Worm (Caenorhabditis elegans) whole organism, L1 larva: ENCODE results near the gene F13A2.1.

Source experiments
- C34B4.2 ChIP-seq: sonication (generic microtip); optimal IDR thresholded peaks from 2 replicates; lab custom pipeline; 2017; ENCODE audit warnings: mild to moderate bottlenecking, missing genetic modification characterization, missing compliant biosample characterization
- Y116A8C.19 ChIP-seq: sonication (generic microtip); optimal IDR thresholded peaks from 2 replicates; lab custom pipeline; 2016; ENCODE audit warnings: missing compliant biosample characterization, missing genetic modification characterization, borderline replicate concordance
- aly-2 ChIP-seq: fragments of 150-350 bp; optimal IDR thresholded peaks from 2 replicates; lab custom pipeline; 2014; ENCODE audit warnings: missing biosample characterization, missing genetic modification characterization
- ceh-8 ChIP-seq: fragments of 200-800 bp; sonication (Bioruptor generic); optimal IDR thresholded peaks from 2 replicates; lab custom pipeline; 2018; ENCODE audit warnings: mild to moderate bottlenecking, missing genetic modification characterization, moderate library complexity, missing compliant biosample characterization
- ces-1 ChIP-seq: fragments of 150-350 bp; optimal IDR thresholded peaks from 2 replicates; lab custom pipeline; 2014; ENCODE audit warnings: missing biosample characterization, missing genetic modification reagents, missing genetic modification characterization
- efl-1 ChIP-seq, 4 experiments: fragments of 150-350 bp; optimal IDR thresholded peaks in 3 of 4; peaks in 1 of 4; 1 replicate in 1 of 4; 2 replicates in 3 of 4; lab custom pipeline; 2014; ENCODE audit warnings: missing biosample characterization in 2 of 4, missing genetic modification characterization in 2 of 4, missing genetic modification reagents in 2 of 4
- efl-3 ChIP-seq: fragments of 200-800 bp; sonication (Bioruptor generic); optimal IDR thresholded peaks from 2 replicates; lab custom pipeline; 2018; ENCODE audit warnings: mild to moderate bottlenecking, missing genetic modification characterization, missing compliant biosample characterization
- elt-3 ChIP-seq, 6 experiments: fragments of 150-350 bp in 1 of 6; sonication (generic microtip); optimal IDR thresholded peaks; 2 replicates each; lab custom pipeline; 2017 to 2018; ENCODE audit warnings: missing biosample characterization in 6 of 6, missing genetic modification characterization in 6 of 6, inconsistent platforms in 1 of 6
- fkh-10 ChIP-seq: sonication (generic microtip); optimal IDR thresholded peaks from 2 replicates; lab custom pipeline; 2017; ENCODE audit warnings: missing biosample characterization, missing genetic modification reagents, missing genetic modification characterization
- fkh-8 ChIP-seq: sonication (generic microtip); optimal IDR thresholded peaks from 2 replicates; lab custom pipeline; 2016; ENCODE audit warnings: mild to moderate bottlenecking, missing genetic modification characterization, missing compliant biosample characterization
- hlh-17 ChIP-seq: fragments of 200-800 bp; sonication (Bioruptor generic); optimal IDR thresholded peaks from 2 replicates; lab custom pipeline; 2018; ENCODE audit warnings: missing genetic modification characterization, mild to moderate bottlenecking, missing compliant biosample characterization, moderate library complexity, borderline replicate concordance
- hlh-4 ChIP-seq: sonication (generic microtip); optimal IDR thresholded peaks from 2 replicates; lab custom pipeline; 2016; ENCODE audit warnings: mild to moderate bottlenecking, missing genetic modification characterization, missing compliant biosample characterization
- hpl-2 ChIP-seq: fragments of 150-350 bp; optimal IDR thresholded peaks from 2 replicates; lab custom pipeline; 2014; ENCODE audit warnings: missing biosample characterization, missing genetic modification reagents, missing genetic modification characterization
- irx-1 ChIP-seq: sonication (generic microtip); optimal IDR thresholded peaks from 2 replicates; lab custom pipeline; 2016; ENCODE audit warnings: missing genetic modification characterization, missing compliant biosample characterization
- jun-1 ChIP-seq: fragments of 150-350 bp; optimal IDR thresholded peaks from 2 replicates; lab custom pipeline; 2014; ENCODE audit warnings: missing biosample characterization, missing genetic modification reagents, missing genetic modification characterization
- lin-13 ChIP-seq: fragments of 150-350 bp; optimal IDR thresholded peaks from 2 replicates; lab custom pipeline; 2014; ENCODE audit warnings: missing biosample characterization, missing genetic modification reagents, missing genetic modification characterization
- lin-35 ChIP-seq, 2 experiments: fragments of 150-350 bp; optimal IDR thresholded peaks; 2 replicates each; lab custom pipeline; 2014; ENCODE audit warnings: missing biosample characterization in 2 of 2, missing genetic modification characterization in 2 of 2, missing genetic modification reagents in 2 of 2
- lin-39 ChIP-seq: fragments of 150-350 bp; optimal IDR thresholded peaks from 2 replicates; lab custom pipeline; 2014; ENCODE audit warnings: missing biosample characterization, missing genetic modification reagents, missing genetic modification characterization
- lsy-2 ChIP-seq, 2 experiments: fragments of 150-350 bp; optimal IDR thresholded peaks; 2 replicates each; lab custom pipeline; 2014; ENCODE audit warnings: missing biosample characterization in 2 of 2, missing genetic modification characterization in 2 of 2
- mab-9 ChIP-seq: fragments of 200-800 bp; sonication (Bioruptor generic); IDR thresholded peaks from 2 replicates; pipeline ENCODE4 v1.3.6; 2022; ENCODE audit warnings: missing genetic modification reagents, missing genetic modification characterization, missing compliant biosample characterization
- mdl-1 ChIP-seq, 2 experiments: fragments of 150-350 bp; optimal IDR thresholded peaks; 2 replicates each; lab custom pipeline; 2014 to 2017; ENCODE audit warnings: missing biosample characterization in 2 of 2, missing genetic modification characterization in 2 of 2, inconsistent platforms in 1 of 2
- mep-1 ChIP-seq: fragments of 150-350 bp; optimal IDR thresholded peaks from 2 replicates; lab custom pipeline; 2014; ENCODE audit warnings: missing biosample characterization, missing genetic modification characterization
- nhr-11 ChIP-seq: fragments of 150-350 bp; optimal IDR thresholded peaks from 2 replicates; lab custom pipeline; 2014; ENCODE audit warnings: missing biosample characterization, missing genetic modification characterization
- nhr-19 ChIP-seq: fragments of 200-800 bp; sonication (Bioruptor generic); conservative IDR thresholded peaks from 2 replicates; pipeline ENCODE4 v1.3.6; 2022; ENCODE audit warnings: missing genetic modification characterization, missing compliant biosample characterization
- nhr-20 ChIP-seq: sonication (generic microtip); optimal IDR thresholded peaks from 2 replicates; lab custom pipeline; 2016; ENCODE audit warnings: mild to moderate bottlenecking, missing genetic modification characterization, missing compliant biosample characterization
- nhr-237 ChIP-seq: fragments of 150-350 bp; optimal IDR thresholded peaks from 2 replicates; lab custom pipeline; 2014; ENCODE audit warnings: missing biosample characterization, missing genetic modification characterization
- nhr-47 ChIP-seq: sonication (generic microtip); optimal IDR thresholded peaks from 2 replicates; lab custom pipeline; 2016; ENCODE audit warnings: mild to moderate bottlenecking, missing genetic modification characterization, moderate library complexity, missing compliant biosample characterization
- nhr-76 ChIP-seq: sonication (generic microtip); optimal IDR thresholded peaks from 2 replicates; lab custom pipeline; 2017; ENCODE audit warnings: missing biosample characterization, missing genetic modification characterization
- nhr-84 ChIP-seq: sonication (generic microtip); optimal IDR thresholded peaks from 2 replicates; lab custom pipeline; 2017; ENCODE audit warnings: missing biosample characterization, missing genetic modification characterization
- pag-3 ChIP-seq: sonication (generic microtip); optimal IDR thresholded peaks from 2 replicates; lab custom pipeline; 2017; ENCODE audit warnings: missing genetic modification characterization, mild to moderate bottlenecking, missing compliant biosample characterization, antibody characterized with exemption, borderline replicate concordance; ENCODE audit not compliant: insufficient read depth
- rnt-1 ChIP-seq: sonication (generic microtip); optimal IDR thresholded peaks from 2 replicates; lab custom pipeline; 2016; ENCODE audit warnings: mild to moderate bottlenecking, missing genetic modification characterization, moderate library complexity, missing compliant biosample characterization
- skn-1 ChIP-seq: fragments of 150-350 bp; optimal IDR thresholded peaks from 2 replicates; lab custom pipeline; 2014; ENCODE audit warnings: missing biosample characterization, missing genetic modification characterization
- snpc-4 ChIP-seq: fragments of 150-350 bp; optimal IDR thresholded peaks from 2 replicates; lab custom pipeline; 2014; ENCODE audit warnings: missing biosample characterization, missing genetic modification characterization
- snu-23 ChIP-seq: sonication (generic microtip); optimal IDR thresholded peaks from 2 replicates; lab custom pipeline; 2016; ENCODE audit warnings: missing genetic modification characterization, missing compliant biosample characterization
- sptf-1 ChIP-seq: fragments of 150-350 bp; optimal IDR thresholded peaks from 2 replicates; lab custom pipeline; 2014; ENCODE audit warnings: missing biosample characterization, missing genetic modification characterization
- sup-37 ChIP-seq: fragments of 200-800 bp; sonication (Bioruptor generic); optimal IDR thresholded peaks from 2 replicates; lab custom pipeline; 2018; ENCODE audit warnings: mild to moderate bottlenecking, missing genetic modification characterization, missing compliant biosample characterization
- swsn-7 ChIP-seq: sonication (generic microtip); optimal IDR thresholded peaks from 2 replicates; lab custom pipeline; 2016; ENCODE audit warnings: missing genetic modification characterization, missing compliant biosample characterization
- tlp-1 ChIP-seq: fragments of 150-350 bp; optimal IDR thresholded peaks from 2 replicates; lab custom pipeline; 2014; ENCODE audit warnings: missing biosample characterization, missing genetic modification characterization
- unc-30 ChIP-seq: sonication (generic microtip); optimal IDR thresholded peaks from 2 replicates; lab custom pipeline; 2017; ENCODE audit warnings: missing biosample characterization, missing genetic modification characterization
- unc-98 ChIP-seq: fragments of 200-800 bp; sonication (Bioruptor generic); IDR thresholded peaks from 2 replicates; pipeline ENCODE4 v1.3.6; 2022; ENCODE audit warnings: missing genetic modification characterization, missing compliant biosample characterization
- zip-4 ChIP-seq: fragments of 200-800 bp; sonication (Bioruptor generic); optimal IDR thresholded peaks from 2 replicates; lab custom pipeline; 2018; ENCODE audit warnings: mild to moderate bottlenecking, missing genetic modification characterization, moderate library complexity, missing compliant biosample characterization

The F13A2.1 gene

DNA sequence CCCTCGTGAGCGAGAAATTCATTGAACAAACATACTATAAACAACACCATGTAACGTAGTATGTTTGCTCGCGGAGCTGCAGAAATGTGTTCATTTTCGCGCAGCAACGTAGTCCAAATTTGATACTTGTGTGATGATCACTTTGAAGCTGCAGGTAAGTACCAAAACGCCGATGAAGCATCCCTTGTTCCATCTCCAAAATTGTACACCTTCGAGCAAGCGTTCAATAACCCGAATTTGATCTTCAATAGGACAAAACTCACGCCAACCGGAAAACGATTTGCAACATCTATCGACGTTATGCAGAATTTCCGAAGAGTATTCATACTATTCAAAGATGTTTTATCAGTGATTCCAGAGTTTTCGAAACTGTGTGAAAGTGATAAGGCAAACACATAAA is 28.4 kb upstream of the F13A2.1 start, which contains the start of gene Y47D7A.3:
Y47D7A.3 (plus strand) TSS at position 301 of the 400 bp plus-strand sequence.
- TF ChIP-seq Y116A8C.19 (no peak), hlh-17 (GFP tag; lab: Kevin White, UChicago) (no peak), snpc-4 (tag; lab: Kevin White, UChicago) (no peak), aly-2 (no peak), mab-9 (GFP tag; lab: Robert Waterston, UW) (no peak), unc-30 (tag; lab: Kevin White, UChicago) (no peak), nhr-20 (tag; lab: Kevin White, UChicago) (no peak), sptf-1 (no peak), efl-1 (optimal IDR thresholded peaks at IDR 0.05; lab: Kevin White, UChicago) (no peak), efl-1 (GFP tag; optimal IDR thresholded peaks at IDR 0.05 in 1 of 2; lab: Kevin White, UChicago) (no peak), irx-1 (tag; lab: Kevin White, UChicago) (no peak), jun-1 (no peak), lin-39 (tag; lab: Kevin White, UChicago) (no peak), sup-37 (GFP tag; lab: Kevin White, UChicago) (no peak), nhr-76 (tag; lab: Kevin White, UChicago) (no peak), zip-4 (no peak), ces-1 (no peak), C34B4.2 (no peak)

DNA sequence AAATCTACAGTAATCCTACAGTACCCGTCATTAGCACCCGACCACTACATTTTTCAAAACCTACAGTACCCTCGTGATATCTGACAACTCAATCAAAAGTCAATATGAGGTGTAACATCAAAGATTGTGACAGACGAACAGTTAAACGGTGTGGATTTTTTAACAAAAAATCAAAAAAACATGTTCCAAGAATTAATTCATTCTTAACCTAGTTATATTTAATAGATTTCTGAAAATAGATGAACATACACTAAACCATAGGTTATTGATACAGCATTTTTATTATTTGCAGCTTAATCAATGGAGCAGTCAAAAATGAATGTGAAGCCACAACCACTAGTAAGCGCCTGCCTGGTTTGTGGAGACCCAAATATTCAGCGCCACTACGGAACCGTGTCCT is 25.3 kb upstream of the F13A2.1 start, which contains the start of gene nhr-118:
nhr-118 (plus strand) TSS at position 301 of the 400 bp plus-strand sequence.
- TF ChIP-seq efl-3 (GFP tag; lab: Kevin White, UChicago) (no peak), mdl-1 (tag; optimal IDR thresholded peaks at IDR 0.05; lab: Kevin White, UChicago) (no peak), tlp-1 (tag; lab: Kevin White, UChicago) (no peak), nhr-19 (GFP tag; lab: Robert Waterston, UW) (no peak), unc-30 (tag; lab: Kevin White, UChicago) (no peak), nhr-237 (tag; lab: Kevin White, UChicago) (no peak), fkh-10 (GFP tag; lab: Kevin White, UChicago) (no peak), unc-98 (GFP tag; lab: Robert Waterston, UW) (no peak), lsy-2 (tag; optimal IDR thresholded peaks at IDR 0.05; lab: Kevin White, UChicago) (no peak), fkh-8 (tag; lab: Kevin White, UChicago) (no peak), elt-3 (tag; optimal IDR thresholded peaks at IDR 0.05; lab: Kevin White, UChicago) (no peak), nhr-11 (tag; lab: Kevin White, UChicago) (no peak), lin-35 (GFP tag; optimal IDR thresholded peaks at IDR 0.05; lab: Kevin White, UChicago) (no peak), rnt-1 (tag; lab: Kevin White, UChicago) (no peak)

DNA sequence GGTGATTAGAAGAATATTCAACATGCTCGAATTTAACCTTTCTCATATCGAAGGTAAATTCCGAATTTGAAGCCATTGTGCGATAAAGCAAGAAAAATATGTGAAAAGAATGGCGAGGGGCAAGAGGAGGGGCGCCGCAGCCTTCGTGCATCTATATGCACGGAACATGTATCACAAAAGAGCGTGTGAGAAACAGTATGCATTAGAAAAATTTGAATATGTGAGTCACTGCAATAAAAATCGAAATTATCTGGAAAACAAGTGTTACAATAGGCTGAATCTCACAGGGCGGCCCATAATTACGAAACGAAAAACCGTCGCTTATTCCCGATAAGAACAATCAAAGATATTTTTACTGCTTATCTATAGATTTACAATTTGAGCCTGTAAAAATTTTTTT is 19.7 kb upstream of the F13A2.1 start, which contains the start of gene F13A2.5:
F13A2.5 (minus strand) TSS at position 101 of the 400 bp plus-strand sequence.
- TF ChIP-seq hpl-2 (GFP tag; lab: Kevin White, UChicago) (no peak), efl-3 (GFP tag; lab: Kevin White, UChicago) (no peak), lsy-2 (tag; optimal IDR thresholded peaks at IDR 0.05; lab: Kevin White, UChicago) (no peak), hlh-4 (tag; lab: Kevin White, UChicago) (no peak), snu-23 (GFP tag; lab: Kevin White, UChicago) (no peak), sptf-1 (no peak), ces-1 (no peak), mep-1 (tag; lab: Kevin White, UChicago) (no peak), ceh-8 (GFP tag; lab: Kevin White, UChicago) (no peak), swsn-7 (tag; lab: Kevin White, UChicago) (no peak), lin-39 (tag; lab: Kevin White, UChicago) (no peak), fkh-8 (tag; lab: Kevin White, UChicago) (no peak), nhr-84 (no peak), pag-3 (tag; lab: Kevin White, UChicago) (no peak), skn-1 (tag; lab: Kevin White, UChicago) (no peak), C34B4.2 (no peak), nhr-237 (tag; lab: Kevin White, UChicago) (no peak), lin-13 (GFP tag; lab: Kevin White, UChicago) (no peak), nhr-47 (tag; lab: Kevin White, UChicago) (no peak)
